Fruit fly (Drosophila melanogaster): ENCODE data around the gene CG3552.

DNA sequence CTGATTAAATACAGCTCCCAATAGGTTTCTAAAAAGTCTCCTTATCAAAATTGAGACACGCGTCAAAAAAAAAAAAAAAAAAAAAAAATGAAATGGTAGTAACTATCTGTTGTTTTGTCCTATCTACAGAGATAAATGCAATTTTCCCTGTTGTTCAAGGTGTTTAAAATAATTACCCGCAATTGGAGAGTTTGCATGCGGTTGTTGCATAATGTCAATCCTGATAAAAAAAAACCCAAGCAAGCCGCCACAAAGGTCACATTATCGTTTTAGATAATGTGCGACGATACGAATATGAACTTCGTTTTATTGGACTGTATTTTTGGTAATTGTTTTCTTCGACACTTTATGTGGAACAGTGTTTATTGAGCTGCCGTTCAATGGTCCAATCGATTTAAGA, 46.7 kb downstream of the CG3552 start:
- no peak for TF ChIP-seq klu (GFP tag; IDR thresholded peaks at IDR 0.05)
- no peak for TF ChIP-seq usp (GFP tag; optimal IDR thresholded peaks at IDR 0.05)
- TF ChIP-seq Gug (GFP tag; IDR thresholded peaks at IDR 0.05), result no peak

All from whole organism, embryonic.